Worm (Caenorhabditis elegans) whole organism, young adult: ENCODE data around the gene K01A2.4.

ENCODE experiments used
- B0336.3 ChIP-seq: fragments of 200-800 bp; sonication (Bioruptor generic); IDR thresholded peaks from 2 replicates; pipeline ENCODE4 v1.3.6; 2022; ENCODE audit warnings: missing genetic modification characterization, missing compliant biosample characterization
- F55B11.4 ChIP-seq: sonication (generic microtip); optimal IDR thresholded peaks from 2 replicates; lab custom pipeline; 2016; ENCODE audit warnings: missing compliant biosample characterization, missing genetic modification characterization, borderline replicate concordance; ENCODE audit not compliant: insufficient read depth
- F57A8.1 ChIP-seq: fragments of 200-800 bp; sonication (Bioruptor generic); optimal IDR thresholded peaks from 2 replicates; lab custom pipeline; 2018; ENCODE audit warnings: mild to moderate bottlenecking, missing genetic modification characterization, moderate library complexity, missing compliant biosample characterization
- K11D2.4 ChIP-seq: fragments of 200-800 bp; sonication (Bioruptor generic); IDR thresholded peaks from 2 replicates; pipeline ENCODE4 v1.3.6; 2022; ENCODE audit warnings: missing genetic modification reagents, missing genetic modification characterization, missing compliant biosample characterization
- K12H6.12 ChIP-seq: fragments of 200-800 bp; sonication (Bioruptor generic); optimal IDR thresholded peaks from 2 replicates; lab custom pipeline; 2018; ENCODE audit warnings: mild to moderate bottlenecking, missing genetic modification characterization, missing compliant biosample characterization
- Y53G8AR.9 ChIP-seq: fragments of 200-800 bp; sonication (Bioruptor generic); conservative IDR thresholded peaks from 2 replicates; pipeline ENCODE4 v1.3.6; 2022; ENCODE audit warnings: missing genetic modification reagents, missing genetic modification characterization, missing compliant biosample characterization
- Y67H2A.10 ChIP-seq: fragments of 200-800 bp; sonication (Bioruptor generic); conservative IDR thresholded peaks from 2 replicates; pipeline ENCODE4 v1.3.6; 2022; ENCODE audit warnings: missing genetic modification reagents, missing genetic modification characterization, missing compliant biosample characterization
- Y79H2A.3 ChIP-seq: fragments of 200-800 bp; sonication (Bioruptor generic); conservative IDR thresholded peaks from 2 replicates; pipeline ENCODE4 v1.3.6; 2022; ENCODE audit warnings: missing genetic modification reagents, missing genetic modification characterization, missing compliant biosample characterization
- athp-1 ChIP-seq: sonication (generic microtip); optimal IDR thresholded peaks from 2 replicates; lab custom pipeline; 2017; ENCODE audit warnings: mild to moderate bottlenecking, missing genetic modification characterization, missing compliant biosample characterization
- attf-3 ChIP-seq: fragments of 200-800 bp; sonication (Bioruptor generic); conservative IDR thresholded peaks from 2 replicates; pipeline ENCODE4 v1.3.6; 2022; ENCODE audit warnings: missing genetic modification reagents, missing genetic modification characterization, missing compliant biosample characterization
- attf-5 ChIP-seq: fragments of 200-800 bp; sonication (Bioruptor generic); optimal IDR thresholded peaks from 2 replicates; lab custom pipeline; 2018; ENCODE audit warnings: mild to moderate bottlenecking, missing genetic modification characterization, missing compliant biosample characterization
- attf-6 ChIP-seq: fragments of 200-800 bp; sonication (Bioruptor generic); IDR thresholded peaks from 2 replicates; pipeline ENCODE4 v1.3.6; 2022; ENCODE audit warnings: missing genetic modification reagents, missing genetic modification characterization, missing compliant biosample characterization
- ceh-27 ChIP-seq: fragments of 200-800 bp; sonication (Bioruptor generic); optimal IDR thresholded peaks from 2 replicates; lab custom pipeline; 2018; ENCODE audit warnings: mild to moderate bottlenecking, missing genetic modification characterization, moderate library complexity, missing compliant biosample characterization
- ceh-40 ChIP-seq: fragments of 200-800 bp; sonication (Bioruptor generic); IDR thresholded peaks from 2 replicates; pipeline ENCODE4 v1.3.6; 2022; ENCODE audit warnings: missing genetic modification characterization, missing compliant biosample characterization
- ceh-91 ChIP-seq: fragments of 200-800 bp; sonication (Bioruptor generic); IDR thresholded peaks from 2 replicates; pipeline ENCODE4 v1.3.6; 2022; ENCODE audit warnings: missing genetic modification reagents, missing genetic modification characterization, missing compliant biosample characterization
- dpff-1 ChIP-seq: sonication (generic microtip); optimal IDR thresholded peaks from 2 replicates; lab custom pipeline; 2017; ENCODE audit warnings: mild to moderate bottlenecking, missing genetic modification characterization, missing compliant biosample characterization
- egl-18 ChIP-seq: fragments of 200-800 bp; sonication (Bioruptor generic); IDR thresholded peaks from 2 replicates; pipeline ENCODE4 v1.3.6; 2022; ENCODE audit warnings: missing genetic modification reagents, missing genetic modification characterization, missing compliant biosample characterization
- gei-17 ChIP-seq: fragments of 200-800 bp; sonication (Bioruptor generic); optimal IDR thresholded peaks from 2 replicates; lab custom pipeline; 2018; ENCODE audit warnings: mild to moderate bottlenecking, missing genetic modification characterization, missing compliant biosample characterization
- hlh-26 ChIP-seq: fragments of 200-800 bp; sonication (Bioruptor generic); conservative IDR thresholded peaks from 2 replicates; pipeline ENCODE4 v1.3.6; 2022; ENCODE audit warnings: missing genetic modification reagents, missing genetic modification characterization, missing compliant biosample characterization
- hmg-1.2 ChIP-seq: fragments of 200-800 bp; sonication (Bioruptor generic); IDR thresholded peaks from 2 replicates; pipeline ENCODE4 v1.3.6; 2022; ENCODE audit warnings: missing genetic modification reagents, missing genetic modification characterization, missing compliant biosample characterization
- hmg-20 ChIP-seq: fragments of 200-800 bp; sonication (Bioruptor generic); IDR thresholded peaks from 2 replicates; pipeline ENCODE4 v1.3.6; 2022; ENCODE audit warnings: missing genetic modification reagents, missing genetic modification characterization, missing compliant biosample characterization
- lin-35 ChIP-seq, 3 experiments: fragments of 150-350 bp in 2 of 3; sonication (generic microtip) in 1 of 3; optimal IDR thresholded peaks; 2 replicates each; lab custom pipeline; 2014 to 2018; ENCODE audit warnings: missing biosample characterization in 3 of 3, missing genetic modification characterization in 3 of 3, missing genetic modification reagents in 3 of 3
- lin-54 ChIP-seq: fragments of 200-800 bp; sonication (Bioruptor generic); optimal IDR thresholded peaks from 2 replicates; lab custom pipeline; 2018; ENCODE audit warnings: mild to moderate bottlenecking, missing genetic modification characterization, missing compliant biosample characterization
- lsl-1 ChIP-seq: fragments of 200-800 bp; sonication (Bioruptor generic); optimal IDR thresholded peaks from 2 replicates; lab custom pipeline; 2018; ENCODE audit warnings: mild to moderate bottlenecking, missing genetic modification characterization, moderate library complexity, missing compliant biosample characterization
- lsy-27 ChIP-seq: sonication (generic microtip); optimal IDR thresholded peaks from 2 replicates; lab custom pipeline; 2017; ENCODE audit warnings: missing genetic modification characterization, mild to moderate bottlenecking, missing compliant biosample characterization, antibody characterized with exemption, missing genotype, borderline replicate concordance; ENCODE audit not compliant: insufficient read depth
- madf-10 ChIP-seq: sonication (generic microtip); optimal IDR thresholded peaks from 2 replicates; lab custom pipeline; 2016; ENCODE audit warnings: mild to moderate bottlenecking, missing genetic modification characterization, missing compliant biosample characterization
- mcd-1 ChIP-seq: fragments of 200-800 bp; sonication (Bioruptor generic); IDR thresholded peaks from 2 replicates; pipeline ENCODE4 v1.3.6; 2022; ENCODE audit warnings: missing genetic modification reagents, missing genetic modification characterization, missing compliant biosample characterization
- nfyb-1 ChIP-seq: fragments of 200-800 bp; sonication (Bioruptor generic); IDR thresholded peaks from 2 replicates; pipeline ENCODE4 v1.3.6; 2022; ENCODE audit warnings: missing genetic modification reagents, missing genetic modification characterization, missing compliant biosample characterization
- nhr-179 ChIP-seq: sonication (generic microtip); optimal IDR thresholded peaks from 2 replicates; lab custom pipeline; 2016; ENCODE audit warnings: mild to moderate bottlenecking, missing genetic modification characterization, missing compliant biosample characterization
- pbrm-1 ChIP-seq: fragments of 200-800 bp; sonication (Bioruptor generic); IDR thresholded peaks from 2 replicates; pipeline ENCODE4 v1.3.6; 2022; ENCODE audit warnings: missing genetic modification reagents, missing genetic modification characterization, missing compliant biosample characterization
- rcor-1 ChIP-seq: fragments of 200-800 bp; sonication (Bioruptor generic); IDR thresholded peaks from 2 replicates; pipeline ENCODE4 v1.3.6; 2022; ENCODE audit warnings: missing genetic modification reagents, missing genetic modification characterization, missing compliant biosample characterization
- snpc-3.4 ChIP-seq: sonication (generic microtip); optimal IDR thresholded peaks from 2 replicates; lab custom pipeline; 2017; ENCODE audit warnings: missing genetic modification characterization, mild to moderate bottlenecking, missing compliant biosample characterization, antibody characterized with exemption, moderate library complexity, missing genotype, missing genetic modification reagents
- snpc-4 ChIP-seq, 5 experiments: fragments of 150-350 bp in 1 of 5; sonication (generic microtip) in 4 of 5; optimal IDR thresholded peaks; 2 replicates each; lab custom pipeline; 2014 to 2018; ENCODE audit warnings: missing genetic modification characterization in 5 of 5, missing biosample characterization in 3 of 5, antibody characterized with exemption in 2 of 5, mild to moderate bottlenecking in 2 of 5, missing compliant biosample characterization in 2 of 5, missing genotype in 2 of 5, moderate library complexity in 2 of 5, missing genetic modification reagents in 1 of 5
- unc-62 ChIP-seq: fragments of 150-350 bp; optimal IDR thresholded peaks from 2 replicates; lab custom pipeline; 2014; ENCODE audit warnings: missing biosample characterization, missing genetic modification reagents, missing genetic modification characterization
- ztf-22 ChIP-seq: fragments of 200-800 bp; sonication (Bioruptor generic); optimal IDR thresholded peaks from 2 replicates; lab custom pipeline; 2018; ENCODE audit warnings: mild to moderate bottlenecking, missing genetic modification characterization, moderate library complexity, missing compliant biosample characterization
- ztf-26 ChIP-seq: sonication (generic microtip); optimal IDR thresholded peaks from 2 replicates; lab custom pipeline; 2017; ENCODE audit warnings: missing genetic modification characterization, missing compliant biosample characterization
- ztf-6 ChIP-seq: fragments of 200-800 bp; sonication (Bioruptor generic); IDR thresholded peaks from 2 replicates; pipeline ENCODE4 v1.3.6; 2022; ENCODE audit warnings: missing genetic modification reagents, missing genetic modification characterization, missing compliant biosample characterization

K01A2.4 gene

DNA sequence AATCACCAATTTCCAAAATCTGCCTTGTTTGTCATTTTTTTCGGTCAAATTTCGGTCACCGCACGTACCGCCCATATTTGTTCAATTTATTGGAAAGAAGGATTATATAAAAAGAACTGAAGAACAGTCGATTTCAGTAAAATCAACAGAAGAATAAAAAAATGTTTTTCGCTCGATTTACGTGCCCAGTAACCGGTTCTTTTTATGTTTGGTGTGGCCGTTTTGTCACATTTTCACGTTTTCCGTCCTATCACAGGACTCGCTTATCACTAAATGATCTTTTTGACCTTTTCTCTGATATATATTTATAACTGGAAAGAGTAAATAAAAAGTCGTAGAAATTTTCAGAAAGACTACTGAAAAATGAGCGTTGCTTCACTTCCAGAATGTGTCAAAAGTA lies 12.2 kb downstream of the K01A2.4 start, which contains the start of gene far-7:
far-7 (plus strand) TSS at position 331 of the 400 bp plus-strand sequence.
- TF ChIP-seq lsy-27 = no peak
- no peak for TF ChIP-seq hmg-20 (GFP tag; lab: Robert Waterston, UW)
- TF ChIP-seq madf-10 (tag; lab: Kevin White, UChicago) = no peak
- TF ChIP-seq lsl-1 (GFP tag; lab: Kevin White, UChicago) = no peak
- no peak for TF ChIP-seq Y67H2A.10 (GFP tag; lab: Robert Waterston, UW)
- no peak for TF ChIP-seq ceh-40 (GFP tag; lab: Robert Waterston, UW)
- no peak for TF ChIP-seq attf-3 (GFP tag; lab: Robert Waterston, UW)
- TF ChIP-seq ztf-26 = no peak

DNA sequence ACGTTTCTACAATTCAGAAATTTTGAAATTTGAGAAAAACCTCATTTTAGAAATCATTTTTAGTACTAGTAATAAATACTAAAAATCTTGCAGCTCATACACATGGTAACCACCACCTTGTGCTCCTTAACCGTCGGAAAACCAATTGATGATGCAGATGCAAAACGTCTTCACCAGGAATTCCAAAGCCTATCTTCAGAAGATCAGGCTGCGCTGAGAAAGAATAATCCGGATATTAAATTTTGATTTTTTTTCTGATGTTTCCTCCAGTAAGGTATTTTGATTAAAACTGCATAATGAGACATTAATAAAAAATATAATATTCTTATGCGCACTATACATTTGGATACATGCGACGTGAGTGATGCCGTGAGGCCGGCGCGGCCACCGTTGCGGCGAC lies 13.5 kb downstream of the K01A2.4 start:
- 0 out of 2 replicates have a peak, but pooled peaks have one; percentile 19 for TF ChIP-seq hmg-1.2 (GFP tag; lab: Robert Waterston, UW)
- TF ChIP-seq dpff-1 (tag; lab: Kevin White, UChicago) = no peak

DNA sequence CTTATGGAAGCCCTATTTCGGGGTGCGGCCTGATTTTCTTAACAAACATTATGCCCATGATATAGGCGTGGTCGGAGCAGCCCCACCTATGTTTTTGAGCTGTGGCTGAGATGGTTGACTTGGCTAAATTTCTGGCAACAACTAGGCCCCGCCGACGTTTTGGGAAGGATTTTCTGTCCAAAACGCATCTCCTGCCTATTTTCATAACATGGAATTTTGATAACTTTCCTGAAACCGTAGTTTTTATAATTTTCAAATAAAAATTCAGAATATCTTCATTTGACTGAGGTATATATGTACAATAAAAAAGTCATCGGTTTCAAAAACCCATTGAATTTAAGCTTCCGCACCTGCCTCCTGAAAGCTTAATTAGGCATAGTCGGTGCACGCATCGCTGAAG lies 13.9 kb downstream of the K01A2.4 start:
- TF ChIP-seq hmg-1.2 (GFP tag; lab: Robert Waterston, UW) (0 out of 2 replicates have a peak, but pooled peaks have one; percentile 2), B0336.3 (GFP tag; lab: Robert Waterston, UW) (0 out of 2 replicates have a peak, but pooled peaks have one; percentile 13), egl-18 (GFP tag; lab: Robert Waterston, UW) (no peak)

DNA sequence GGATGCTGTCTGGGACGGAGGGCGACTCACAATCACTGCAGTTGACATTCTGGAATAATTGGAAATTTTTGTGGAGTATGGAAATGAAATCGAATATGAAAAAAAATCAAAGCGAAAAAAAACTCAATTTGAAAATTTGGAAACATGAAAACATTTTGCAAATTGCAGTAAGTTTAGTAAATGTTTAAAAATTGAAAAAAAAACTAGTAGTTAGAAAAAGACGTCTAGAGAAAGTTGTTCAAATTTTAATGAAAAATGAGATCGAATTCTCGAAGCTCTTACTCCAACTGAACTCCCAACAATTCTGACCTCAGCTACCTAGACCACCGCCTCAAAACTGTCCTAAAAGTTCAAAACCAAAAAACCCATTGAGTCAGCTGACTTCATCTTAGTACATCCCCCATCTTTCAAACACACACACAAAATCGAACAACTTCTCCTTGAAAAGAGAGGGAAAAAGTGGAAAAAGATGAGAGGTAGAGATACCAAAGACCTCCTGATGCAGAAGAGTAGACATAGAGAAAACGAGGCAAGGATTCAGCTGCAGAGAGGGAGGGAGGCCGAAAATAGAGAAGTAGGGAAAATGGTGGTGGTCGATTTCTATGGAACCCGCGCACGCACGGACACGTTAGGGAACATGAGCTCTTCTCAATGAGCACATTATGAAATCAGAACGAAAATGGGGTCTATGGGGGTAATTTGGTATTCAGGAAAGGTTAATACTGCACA lies 16.0 kb downstream of the K01A2.4 start, which contains the start of gene K01A2.10:
K01A2.10 (minus strand) TSS at position 51 of the 729 bp plus-strand sequence.
- TF ChIP-seq nhr-179 (tag; lab: Kevin White, UChicago) (no peak), ztf-26 (no peak), F57A8.1 (GFP tag; lab: Kevin White, UChicago) (no peak), hmg-1.2 (GFP tag; lab: Robert Waterston, UW) (peak; percentile 16; the same call in 1 of the 2 replicates), lsl-1 (GFP tag; lab: Kevin White, UChicago) (no peak), ceh-40 (GFP tag; lab: Robert Waterston, UW) (no peak), K11D2.4 (GFP tag; lab: Robert Waterston, UW) (no peak), snpc-3.4 (tag; lab: Kevin White, UChicago) (no peak), lin-54 (GFP tag; lab: Kevin White, UChicago) (no peak), gei-17 (GFP tag; lab: Kevin White, UChicago) (no peak), snpc-4 (GFP tag; optimal IDR thresholded peaks at IDR 0.05; lab: Kevin White, UChicago) (no peak), snpc-4 (tag; optimal IDR thresholded peaks at IDR 0.05; lab: Kevin White, UChicago) (no peak), ztf-6 (GFP tag; lab: Robert Waterston, UW) (no peak), Y67H2A.10 (GFP tag; lab: Robert Waterston, UW) (no peak), attf-6 (GFP tag; lab: Robert Waterston, UW) (no peak), attf-5 (GFP tag; lab: Kevin White, UChicago) (peak; percentile 3), B0336.3 (GFP tag; lab: Robert Waterston, UW) (no peak), K12H6.12 (tag; lab: Kevin White, UChicago) (peak; percentile 37), ceh-27 (GFP tag; lab: Kevin White, UChicago) (peak; percentile 31), unc-62 (GFP tag; lab: Kevin White, UChicago) (no peak), rcor-1 (GFP tag; lab: Robert Waterston, UW) (no peak), mcd-1 (GFP tag; lab: Robert Waterston, UW) (no peak), hlh-26 (GFP tag; lab: Robert Waterston, UW) (no peak), athp-1 (tag; lab: Kevin White, UChicago) (no peak), ceh-91 (GFP tag; lab: Robert Waterston, UW) (no peak), F55B11.4 (tag; lab: Kevin White, UChicago) (no peak), ztf-22 (GFP tag; lab: Kevin White, UChicago) (no peak), lin-35 (GFP tag; optimal IDR thresholded peaks at IDR 0.05; lab: Kevin White, UChicago) (peak in 1 of 3 experiments; percentile 30), Y79H2A.3 (GFP tag; lab: Robert Waterston, UW) (no peak), pbrm-1 (GFP tag; lab: Robert Waterston, UW) (no peak), nfyb-1 (GFP tag; lab: Robert Waterston, UW) (no peak), Y53G8AR.9 (no peak)
